Worm (Caenorhabditis elegans) whole organism, L4 larva: ENCODE results near the gene hpo-30.
A peak's percentile ranks its signal among the peaks of the same experiment; 100 is the strongest.

Source experiments
- D1046.2 ChIP-seq: fragments of 200-800 bp; sonication (Bioruptor generic); IDR thresholded peaks from 2 replicates; pipeline ENCODE4 v1.3.6; 2022; ENCODE audit warnings: missing genetic modification characterization, missing compliant biosample characterization
- F26F4.8 ChIP-seq: fragments of 200-800 bp; sonication (Bioruptor generic); conservative IDR thresholded peaks from 2 replicates; pipeline ENCODE4 v1.3.6; 2022; ENCODE audit warnings: missing genetic modification characterization, missing compliant biosample characterization
- F44E2.7 ChIP-seq: fragments of 200-800 bp; sonication (Bioruptor generic); IDR thresholded peaks from 2 replicates; pipeline ENCODE4 v2.1.2; 2022; ENCODE audit warnings: missing genetic modification characterization, missing compliant biosample characterization
- F49E8.2 ChIP-seq: sonication (generic microtip); optimal IDR thresholded peaks from 2 replicates; lab custom pipeline; 2016; ENCODE audit warnings: missing compliant biosample characterization, mild to moderate bottlenecking, missing genetic modification characterization, borderline replicate concordance
- R02D3.7 ChIP-seq: fragments of 150-350 bp; sonication (generic microtip); optimal IDR thresholded peaks from 3 replicates; lab custom pipeline; 2014; ENCODE audit warnings: missing biosample characterization, missing genetic modification characterization
- T26A8.4 ChIP-seq: fragments of 200-800 bp; sonication (Bioruptor generic); IDR thresholded peaks from 2 replicates; pipeline ENCODE4 v1.3.6; 2022; ENCODE audit warnings: missing genetic modification characterization, missing compliant biosample characterization
- Y105C5A.15 ChIP-seq: fragments of 200-800 bp; sonication (Bioruptor generic); IDR thresholded peaks from 2 replicates; pipeline ENCODE4 v1.3.6; 2022; ENCODE audit warnings: missing genetic modification characterization, missing compliant biosample characterization
- Y5F2A.4 ChIP-seq: fragments of 200-800 bp; sonication (Bioruptor generic); optimal IDR thresholded peaks from 2 replicates; lab custom pipeline; 2018; ENCODE audit warnings: mild to moderate bottlenecking, missing genetic modification characterization, missing compliant biosample characterization
- Y75B8A.6 ChIP-seq: fragments of 200-800 bp; sonication (Bioruptor generic); IDR thresholded peaks from 2 replicates; pipeline ENCODE4 v1.3.6; 2022; ENCODE audit warnings: missing genetic modification reagents, missing genetic modification characterization, missing compliant biosample characterization
- aha-1 ChIP-seq: fragments of 150-350 bp; peaks from one replicate; lab custom pipeline; 2014; ENCODE audit warnings: missing biosample characterization, missing genetic modification characterization
- aly-2 ChIP-seq: sonication (generic microtip); optimal IDR thresholded peaks from 2 replicates; lab custom pipeline; 2018; ENCODE audit warnings: missing biosample characterization, missing genetic modification characterization
- ceh-28 ChIP-seq: fragments of 150-350 bp; optimal IDR thresholded peaks from 2 replicates; lab custom pipeline; 2014; ENCODE audit warnings: missing biosample characterization, missing genetic modification reagents, missing genetic modification characterization
- ceh-32 ChIP-seq: sonication (generic microtip); optimal IDR thresholded peaks from 2 replicates; lab custom pipeline; 2016; ENCODE audit warnings: mild to moderate bottlenecking, missing genetic modification characterization, missing compliant biosample characterization; ENCODE audit not compliant: poor library complexity
- ceh-44 ChIP-seq: fragments of 200-800 bp; sonication (Bioruptor generic); IDR thresholded peaks from 2 replicates; pipeline ENCODE4 v1.3.6; 2022; ENCODE audit warnings: missing genetic modification reagents, missing genetic modification characterization, missing compliant biosample characterization
- ceh-82 ChIP-seq: sonication (generic microtip); optimal IDR thresholded peaks from 2 replicates; lab custom pipeline; 2017; ENCODE audit warnings: missing biosample characterization, missing genetic modification characterization
- ces-1 ChIP-seq: fragments of 150-350 bp; sonication (generic microtip); optimal IDR thresholded peaks from 4 replicates; lab custom pipeline; 2014; ENCODE audit warnings: missing biosample characterization, missing genetic modification reagents, missing genetic modification characterization
- cey-2 ChIP-seq: sonication (generic microtip); optimal IDR thresholded peaks from 3 replicates; lab custom pipeline; 2017; ENCODE audit warnings: missing genetic modification characterization, mild to moderate bottlenecking, missing compliant biosample characterization, antibody characterized with exemption, borderline replicate concordance; ENCODE audit not compliant: insufficient read depth
- ctbp-1 ChIP-seq: fragments of 200-800 bp; sonication (Bioruptor generic); IDR thresholded peaks from 2 replicates; pipeline ENCODE4 v1.3.6; 2022; ENCODE audit warnings: missing genetic modification reagents, missing genetic modification characterization, missing compliant biosample characterization
- daf-8 ChIP-seq: fragments of 200-800 bp; sonication (Bioruptor generic); IDR thresholded peaks from 2 replicates; pipeline ENCODE4 v1.3.6; 2022; ENCODE audit warnings: missing genetic modification characterization, missing compliant biosample characterization
- dmd-8 ChIP-seq: fragments of 200-800 bp; sonication (Bioruptor generic); IDR thresholded peaks from 2 replicates; pipeline ENCODE4 v1.3.6; 2022; ENCODE audit warnings: missing genetic modification characterization, missing compliant biosample characterization
- dmd-9 ChIP-seq: fragments of 200-800 bp; sonication (Bioruptor generic); IDR thresholded peaks from 2 replicates; pipeline ENCODE4 v1.3.6; 2022; ENCODE audit warnings: missing genetic modification reagents, missing genetic modification characterization, missing compliant biosample characterization
- duxl-1 ChIP-seq: sonication (generic microtip); optimal IDR thresholded peaks from 2 replicates; lab custom pipeline; 2016; ENCODE audit warnings: mild to moderate bottlenecking, missing genetic modification characterization, moderate library complexity, missing compliant biosample characterization; ENCODE audit not compliant: poor library complexity
- egl-43 ChIP-seq: fragments of 200-800 bp; sonication (Bioruptor generic); IDR thresholded peaks from 2 replicates; pipeline ENCODE4 v1.3.6; 2022; ENCODE audit warnings: missing genetic modification reagents, missing genetic modification characterization, missing compliant biosample characterization
- fos-1 ChIP-seq: fragments of 150-350 bp; optimal IDR thresholded peaks from 2 replicates; lab custom pipeline; 2014; ENCODE audit warnings: missing biosample characterization, missing genetic modification characterization
- hlh-30 ChIP-seq: sonication (generic microtip); optimal IDR thresholded peaks from 2 replicates; lab custom pipeline; 2017; ENCODE audit warnings: antibody characterized with exemption, mild to moderate bottlenecking, missing genetic modification characterization, missing compliant biosample characterization; ENCODE audit not compliant: insufficient read depth
- hmg-1.1 ChIP-seq: fragments of 200-800 bp; sonication (Bioruptor generic); IDR thresholded peaks from 2 replicates; pipeline ENCODE4 v1.3.6; 2022; ENCODE audit warnings: missing genetic modification reagents, missing genetic modification characterization, missing compliant biosample characterization
- jun-1 ChIP-seq: fragments of 150-350 bp; optimal IDR thresholded peaks from 2 replicates; lab custom pipeline; 2014; ENCODE audit warnings: missing biosample characterization, missing genetic modification reagents, missing genetic modification characterization
- lim-7 ChIP-seq: fragments of 200-800 bp; sonication (Bioruptor generic); IDR thresholded peaks from 2 replicates; pipeline ENCODE4 v1.3.6; 2022; ENCODE audit warnings: missing genetic modification characterization, missing compliant biosample characterization
- lin-1 ChIP-seq: fragments of 200-800 bp; sonication (Bioruptor generic); IDR thresholded peaks from 2 replicates; pipeline ENCODE4 v1.3.6; 2022; ENCODE audit warnings: missing genetic modification reagents, missing genetic modification characterization, missing compliant biosample characterization
- lin-13 ChIP-seq: fragments of 150-350 bp; optimal IDR thresholded peaks from 2 replicates; lab custom pipeline; 2014; ENCODE audit warnings: missing biosample characterization, missing genetic modification reagents, missing genetic modification characterization
- lin-39 ChIP-seq: fragments of 150-350 bp; optimal IDR thresholded peaks from 2 replicates; lab custom pipeline; 2014; ENCODE audit warnings: missing biosample characterization, missing genetic modification reagents, missing genetic modification characterization
- lsy-2 ChIP-seq, 2 experiments: fragments of 150-350 bp in 1 of 2; sonication (generic microtip) in 1 of 2; optimal IDR thresholded peaks; 2 replicates each; lab custom pipeline; 2014 to 2017; ENCODE audit warnings: missing biosample characterization in 2 of 2, missing genetic modification characterization in 2 of 2
- madf-9 ChIP-seq: fragments of 200-800 bp; sonication (Bioruptor generic); conservative IDR thresholded peaks from 2 replicates; pipeline ENCODE4 v1.3.6; 2022; ENCODE audit warnings: missing genetic modification reagents, missing genetic modification characterization, missing compliant biosample characterization
- mxl-3 ChIP-seq: fragments of 200-800 bp; sonication (Bioruptor generic); optimal IDR thresholded peaks from 2 replicates; lab custom pipeline; 2018; ENCODE audit warnings: mild to moderate bottlenecking, missing genetic modification characterization, missing compliant biosample characterization
- nhr-10 ChIP-seq: fragments of 150-350 bp; optimal IDR thresholded peaks from 2 replicates; lab custom pipeline; 2014; ENCODE audit warnings: missing biosample characterization, missing genetic modification characterization
- nhr-11 ChIP-seq: fragments of 150-350 bp; optimal IDR thresholded peaks from 2 replicates; lab custom pipeline; 2014; ENCODE audit warnings: missing biosample characterization, missing genetic modification characterization
- nhr-111 ChIP-seq: fragments of 200-800 bp; sonication (Bioruptor generic); optimal IDR thresholded peaks from 2 replicates; lab custom pipeline; 2018; ENCODE audit warnings: mild to moderate bottlenecking, missing genetic modification characterization, missing compliant biosample characterization
- nhr-237 ChIP-seq: sonication (generic microtip); optimal IDR thresholded peaks from 2 replicates; lab custom pipeline; 2017; ENCODE audit warnings: missing biosample characterization, missing genetic modification characterization
- nhr-28 ChIP-seq: fragments of 150-350 bp; optimal IDR thresholded peaks from 2 replicates; lab custom pipeline; 2014; ENCODE audit warnings: missing biosample characterization, missing genetic modification characterization
- nhr-42 ChIP-seq: fragments of 200-800 bp; sonication (Bioruptor generic); IDR thresholded peaks from 2 replicates; pipeline ENCODE4 v1.3.6; 2022; ENCODE audit warnings: missing genetic modification characterization, missing compliant biosample characterization
- nhr-6 ChIP-seq: fragments of 150-350 bp; optimal IDR thresholded peaks from 2 replicates; lab custom pipeline; 2014; ENCODE audit warnings: missing biosample characterization, missing genetic modification characterization
- saeg-2 ChIP-seq: fragments of 200-800 bp; sonication (Bioruptor generic); IDR thresholded peaks from 2 replicates; pipeline ENCODE4 v1.3.6; 2022; ENCODE audit warnings: missing genetic modification reagents, missing genetic modification characterization, missing compliant biosample characterization
- sdz-12 ChIP-seq: fragments of 200-800 bp; sonication (Bioruptor generic); optimal IDR thresholded peaks from 2 replicates; lab custom pipeline; 2018; ENCODE audit warnings: mild to moderate bottlenecking, missing genetic modification characterization, missing compliant biosample characterization
- set-16 ChIP-seq: fragments of 200-800 bp; sonication (Bioruptor generic); IDR thresholded peaks from 2 replicates; pipeline ENCODE4 v1.3.6; 2022; ENCODE audit warnings: missing genetic modification reagents, missing genetic modification characterization, missing compliant biosample characterization
- skn-1 ChIP-seq: fragments of 150-350 bp; optimal IDR thresholded peaks from 2 replicates; lab custom pipeline; 2014; ENCODE audit warnings: missing biosample characterization, missing genetic modification characterization
- snpc-1.2 ChIP-seq: fragments of 200-800 bp; sonication (Bioruptor generic); IDR thresholded peaks from 2 replicates; pipeline ENCODE4 v1.3.6; 2022; ENCODE audit warnings: missing genetic modification reagents, missing genetic modification characterization, missing compliant biosample characterization
- tra-1 ChIP-seq: fragments of 200-800 bp; sonication (Bioruptor generic); IDR thresholded peaks from 2 replicates; pipeline ENCODE4 v1.3.6; 2022; ENCODE audit warnings: missing genetic modification reagents, missing genetic modification characterization, missing compliant biosample characterization
- zfp-2 ChIP-seq: sonication (generic microtip); optimal IDR thresholded peaks from 2 replicates; lab custom pipeline; 2016; ENCODE audit warnings: mild to moderate bottlenecking, missing genetic modification characterization, missing compliant biosample characterization
- zip-11 ChIP-seq: fragments of 200-800 bp; sonication (Bioruptor generic); IDR thresholded peaks from 2 replicates; pipeline ENCODE4 v1.3.6; 2022; ENCODE audit warnings: missing genetic modification characterization, missing compliant biosample characterization
- zip-2 ChIP-seq: fragments of 150-350 bp; optimal IDR thresholded peaks from 2 replicates; lab custom pipeline; 2014; ENCODE audit warnings: missing biosample characterization, missing genetic modification characterization
- ztf-11 ChIP-seq: fragments of 150-350 bp; optimal IDR thresholded peaks from 2 replicates; lab custom pipeline; 2014; ENCODE audit warnings: missing biosample characterization, missing genetic modification characterization

hpo-30 gene

ce11 chrV:12343419-12343969 is 33.3 kb upstream of the hpo-30 start, which contains the start of gene tomm-20 (continued):
- TF ChIP-seq set-16 (GFP tag; lab: Robert Waterston, UW), result no peak
- peak; percentile 86 for TF ChIP-seq aha-1 (tag; lab: Kevin White, UChicago)
- peak; percentile 89 for TF ChIP-seq tra-1
- no peak for TF ChIP-seq sdz-12 (GFP tag; lab: Kevin White, UChicago)
- no peak for TF ChIP-seq ztf-11 (tag; lab: Kevin White, UChicago)
- no peak; the same call in 1 of the 2 replicates for TF ChIP-seq lin-1 (GFP tag; lab: Robert Waterston, UW)
- TF ChIP-seq T26A8.4, result no peak; the same call in none of the 2 replicates
- TF ChIP-seq cey-2 (tag; lab: Kevin White, UChicago), result no peak
- TF ChIP-seq nhr-42 (GFP tag; lab: Robert Waterston, UW), result peak; percentile 79; the same call in 1 of the 2 replicates
- no peak for TF ChIP-seq nhr-10 (tag; lab: Kevin White, UChicago)
- TF ChIP-seq lin-13 (GFP tag; lab: Kevin White, UChicago), result peak; percentile 71
- TF ChIP-seq ctbp-1 (GFP tag; lab: Robert Waterston, UW), result peak; percentile 79; the same call in 1 of the 2 replicates
- no peak for TF ChIP-seq lim-7 (GFP tag; lab: Robert Waterston, UW)
- TF ChIP-seq dmd-8 (GFP tag; lab: Robert Waterston, UW), result no peak
- peak; percentile 81 for TF ChIP-seq nhr-11 (tag; lab: Kevin White, UChicago)
- peak; percentile 49 for TF ChIP-seq zfp-2 (tag; lab: Kevin White, UChicago)
- TF ChIP-seq hmg-1.1, result peak; percentile 85
- TF ChIP-seq ceh-32, result peak; percentile 55
- TF ChIP-seq R02D3.7 (tag; lab: Kevin White, UChicago), result no peak
- peak; percentile 100 for TF ChIP-seq nhr-6 (tag; lab: Kevin White, UChicago)
- TF ChIP-seq duxl-1 (tag; lab: Kevin White, UChicago), result peak; percentile 84
- no peak for TF ChIP-seq fos-1 (tag; lab: Kevin White, UChicago)
- peak; percentile 82 for TF ChIP-seq hlh-30 (tag; lab: Kevin White, UChicago)
- TF ChIP-seq nhr-237 (tag; lab: Kevin White, UChicago), result no peak
- no peak for TF ChIP-seq madf-9 (GFP tag; lab: Robert Waterston, UW)
- no peak for TF ChIP-seq Y105C5A.15 (GFP tag; lab: Robert Waterston, UW)
- TF ChIP-seq F26F4.8, result no peak
- no peak for TF ChIP-seq daf-8
- peak; percentile 76 for TF ChIP-seq jun-1 (tag; lab: Kevin White, UChicago)
- TF ChIP-seq zip-11, result no peak
- TF ChIP-seq mxl-3 (GFP tag; lab: Kevin White, UChicago), result no peak
- peak; percentile 69 for TF ChIP-seq nhr-28 (tag; lab: Kevin White, UChicago)
- TF ChIP-seq zip-2 (tag; lab: Kevin White, UChicago), result peak; percentile 37
- no peak for TF ChIP-seq F44E2.7 (GFP tag; lab: Robert Waterston, UW)
- no peak for TF ChIP-seq ces-1
- 0 out of 2 replicates have a peak, but pooled peaks have one; percentile 62 for TF ChIP-seq snpc-1.2 (GFP tag; lab: Robert Waterston, UW)
- TF ChIP-seq nhr-111 (GFP tag; lab: Kevin White, UChicago), result no peak
- no peak for TF ChIP-seq D1046.2 (GFP tag; lab: Robert Waterston, UW)
- TF ChIP-seq skn-1 (tag; lab: Kevin White, UChicago), result no peak
- TF ChIP-seq saeg-2 (GFP tag; lab: Robert Waterston, UW), result 0 out of 2 replicates have a peak, but pooled peaks have one; percentile 60
- TF ChIP-seq Y75B8A.6 (GFP tag; lab: Robert Waterston, UW), result no peak
- no peak for TF ChIP-seq ceh-44 (GFP tag; lab: Robert Waterston, UW)
- no peak for TF ChIP-seq aly-2
- TF ChIP-seq ceh-28 (tag; lab: Kevin White, UChicago), result no peak
- TF ChIP-seq F49E8.2 (tag; lab: Kevin White, UChicago), result peak; percentile 69
- TF ChIP-seq lsy-2 (tag; optimal IDR thresholded peaks at IDR 0.05; lab: Kevin White, UChicago), result peak; percentile 71 to 96
- TF ChIP-seq dmd-9 (GFP tag; lab: Robert Waterston, UW), result no peak
- no peak for TF ChIP-seq Y5F2A.4 (GFP tag; lab: Kevin White, UChicago)
- TF ChIP-seq lin-39 (tag; lab: Kevin White, UChicago), result no peak
- no peak for TF ChIP-seq egl-43 (GFP tag; lab: Robert Waterston, UW)
- no peak for TF ChIP-seq ceh-82 (tag; lab: Kevin White, UChicago)
